Worm (Caenorhabditis elegans) whole organism, late embryonic: Measurements from ENCODE around the gene set-3.
"Not testable (repeated sequence)": the region's sequence is repeated elsewhere in the genome, so short reads cannot be mapped to it uniquely, and the experiment has no call there.

Experiments
- C38D4.7 ChIP-seq: fragments of 200-800 bp; sonication (Bioruptor generic); optimal IDR thresholded peaks from 2 replicates; lab custom pipeline; 2018; ENCODE audit warnings: mild to moderate bottlenecking, missing genetic modification characterization, moderate library complexity, missing compliant biosample characterization
- K02D7.2 ChIP-seq: sonication (generic microtip); optimal IDR thresholded peaks from 2 replicates; lab custom pipeline; 2017; ENCODE audit warnings: mild to moderate bottlenecking, missing genetic modification characterization, missing compliant biosample characterization
- K09A11.1 ChIP-seq: sonication (generic microtip); optimal IDR thresholded peaks from 2 replicates; lab custom pipeline; 2017; ENCODE audit warnings: antibody characterized with exemption, mild to moderate bottlenecking, missing genetic modification characterization, missing compliant biosample characterization; ENCODE audit not compliant: insufficient read depth
- ceh-18 ChIP-seq: sonication (generic microtip); optimal IDR thresholded peaks from 2 replicates; lab custom pipeline; 2016; ENCODE audit warnings: missing genetic modification characterization, missing compliant biosample characterization
- ceh-24 ChIP-seq: sonication (generic microtip); optimal IDR thresholded peaks from 2 replicates; lab custom pipeline; 2016; ENCODE audit warnings: mild to moderate bottlenecking, missing genetic modification characterization, missing compliant biosample characterization
- ceh-30 ChIP-seq: fragments of 150-350 bp; optimal IDR thresholded peaks from 2 replicates; lab custom pipeline; 2014; ENCODE audit warnings: missing biosample characterization, missing genetic modification characterization
- ceh-31 ChIP-seq: sonication (generic microtip); optimal IDR thresholded peaks from 2 replicates; lab custom pipeline; 2016; ENCODE audit warnings: missing genetic modification characterization, missing compliant biosample characterization
- ceh-34 ChIP-seq: sonication (generic microtip); optimal IDR thresholded peaks from 2 replicates; lab custom pipeline; 2016; ENCODE audit warnings: mild to moderate bottlenecking, missing genetic modification characterization, missing compliant biosample characterization
- ceh-9 ChIP-seq: sonication (generic microtip); optimal IDR thresholded peaks from 2 replicates; lab custom pipeline; 2016; ENCODE audit warnings: mild to moderate bottlenecking, missing genetic modification characterization, inconsistent platforms, missing compliant biosample characterization
- elt-2 ChIP-seq: sonication (generic microtip); optimal IDR thresholded peaks from 2 replicates; lab custom pipeline; 2016; ENCODE audit warnings: missing genetic modification reagents, missing genetic modification characterization, missing compliant biosample characterization
- fax-1 ChIP-seq: sonication (generic microtip); optimal IDR thresholded peaks from 2 replicates; lab custom pipeline; 2016; ENCODE audit warnings: missing genotype, missing genetic modification characterization, missing compliant biosample characterization
- fkh-10 ChIP-seq: fragments of 150-350 bp; optimal IDR thresholded peaks from 2 replicates; lab custom pipeline; 2014; ENCODE audit warnings: missing biosample characterization, missing genetic modification reagents, missing genetic modification characterization
- hlh-13 ChIP-seq: fragments of 200-800 bp; sonication (Bioruptor generic); optimal IDR thresholded peaks from 2 replicates; lab custom pipeline; 2018; ENCODE audit warnings: mild to moderate bottlenecking, missing genetic modification characterization, missing compliant biosample characterization
- hlh-15 ChIP-seq: sonication (generic microtip); optimal IDR thresholded peaks from 2 replicates; lab custom pipeline; 2016; ENCODE audit warnings: missing genetic modification characterization, missing compliant biosample characterization
- hlh-30 ChIP-seq: sonication (generic microtip); optimal IDR thresholded peaks from 2 replicates; lab custom pipeline; 2017; ENCODE audit warnings: antibody characterized with exemption, missing genetic modification characterization, missing compliant biosample characterization; ENCODE audit not compliant: insufficient read depth
- hlh-6 ChIP-seq: sonication (generic microtip); optimal IDR thresholded peaks from 2 replicates; lab custom pipeline; 2016; ENCODE audit warnings: missing genotype, missing genetic modification characterization, missing compliant biosample characterization
- hlh-8 ChIP-seq: sonication (generic microtip); optimal IDR thresholded peaks from 2 replicates; lab custom pipeline; 2016; ENCODE audit warnings: missing genotype, missing genetic modification characterization, missing compliant biosample characterization
- lim-6 ChIP-seq: sonication (generic microtip); optimal IDR thresholded peaks from 2 replicates; lab custom pipeline; 2016; ENCODE audit warnings: missing genetic modification characterization, missing compliant biosample characterization
- lin-11 ChIP-seq: fragments of 200-800 bp; sonication (Bioruptor generic); optimal IDR thresholded peaks from 2 replicates; lab custom pipeline; 2018; ENCODE audit warnings: mild to moderate bottlenecking, missing genetic modification characterization, missing compliant biosample characterization
- madf-2 ChIP-seq: sonication (generic microtip); optimal IDR thresholded peaks from 2 replicates; lab custom pipeline; 2017; ENCODE audit warnings: missing genetic modification characterization, missing compliant biosample characterization
- nhr-11 ChIP-seq: fragments of 150-350 bp; optimal IDR thresholded peaks from 2 replicates; lab custom pipeline; 2014; ENCODE audit warnings: missing biosample characterization, missing genetic modification characterization
- nhr-232 ChIP-seq: sonication (generic microtip); optimal IDR thresholded peaks from 2 replicates; lab custom pipeline; 2016; ENCODE audit warnings: missing genetic modification characterization, missing compliant biosample characterization
- pax-1 ChIP-seq: fragments of 150-350 bp; optimal IDR thresholded peaks from 2 replicates; lab custom pipeline; 2014; ENCODE audit warnings: missing biosample characterization, missing genetic modification characterization
- pros-1 ChIP-seq: fragments of 150-350 bp; optimal IDR thresholded peaks from 2 replicates; lab custom pipeline; 2014; ENCODE audit warnings: missing biosample characterization, missing genetic modification reagents, missing genetic modification characterization
- sdc-2 ChIP-seq: sonication (generic microtip); optimal IDR thresholded peaks from 2 replicates; lab custom pipeline; 2016; ENCODE audit warnings: missing genotype, missing genetic modification characterization, missing compliant biosample characterization
- sox-2 ChIP-seq: fragments of 200-800 bp; sonication (Bioruptor generic); IDR thresholded peaks from 2 replicates; pipeline ENCODE4 v1.3.6; 2022; ENCODE audit warnings: missing genetic modification reagents, missing genetic modification characterization, missing compliant biosample characterization
- sox-4 ChIP-seq: sonication (generic microtip); optimal IDR thresholded peaks from 2 replicates; lab custom pipeline; 2017; ENCODE audit warnings: mild to moderate bottlenecking, missing genetic modification characterization, inconsistent platforms, missing compliant biosample characterization
- tbx-2 ChIP-seq: sonication (generic microtip); optimal IDR thresholded peaks from 2 replicates; lab custom pipeline; 2016; ENCODE audit warnings: missing genetic modification characterization, missing compliant biosample characterization
- unc-55 ChIP-seq: sonication (generic microtip); optimal IDR thresholded peaks from 2 replicates; lab custom pipeline; 2017; ENCODE audit warnings: missing biosample characterization, missing genetic modification reagents, missing genetic modification characterization
- zip-5 ChIP-seq: sonication (generic microtip); optimal IDR thresholded peaks from 2 replicates; lab custom pipeline; 2016; ENCODE audit warnings: missing genetic modification characterization, missing compliant biosample characterization
- ztf-16 ChIP-seq: sonication (generic microtip); optimal IDR thresholded peaks from 2 replicates; lab custom pipeline; 2017; ENCODE audit warnings: missing genetic modification characterization, missing compliant biosample characterization

Gene set-3

ce11 chrIII:9690044-9690443 is 4.3 kb downstream of the set-3 start, which contains the start of gene best-5:
best-5 (minus strand) TSS chrIII:9690253.
- TF ChIP-seq pros-1 (tag; lab: Kevin White, UChicago), result no peak
- TF ChIP-seq hlh-13, result no peak
- no peak for TF ChIP-seq hlh-6 (tag; lab: Kevin White, UChicago)
- no peak for TF ChIP-seq fax-1 (tag; lab: Kevin White, UChicago)
- no peak for TF ChIP-seq nhr-232 (tag; lab: Kevin White, UChicago)
- TF ChIP-seq ceh-9 (tag; lab: Kevin White, UChicago), result no peak
- no peak for TF ChIP-seq hlh-30
- TF ChIP-seq K09A11.1 (tag; lab: Kevin White, UChicago), result no peak
- no peak for TF ChIP-seq C38D4.7
- no peak for TF ChIP-seq ceh-34 (tag; lab: Kevin White, UChicago)
- TF ChIP-seq pax-1, result no peak
- no peak for TF ChIP-seq hlh-15
- no peak for TF ChIP-seq sdc-2 (tag; lab: Kevin White, UChicago)
- TF ChIP-seq fkh-10 (GFP tag; lab: Kevin White, UChicago), result no peak
- no peak for TF ChIP-seq lim-6 (tag; lab: Kevin White, UChicago)
- TF ChIP-seq zip-5 (tag; lab: Kevin White, UChicago), result no peak
- TF ChIP-seq sox-4 (tag; lab: Kevin White, UChicago), result no peak

ce11 chrIII:9689377-9689776 is 5.0 kb downstream of the set-3 start:
- TF ChIP-seq ceh-24 (tag; lab: Kevin White, UChicago), result no peak
- TF ChIP-seq, all 69 proteins: peak for 0

ce11 chrIII:9685959-9686358 is 8.4 kb downstream of the set-3 start, which contains the start of gene C07A9.10:
C07A9.10 (minus strand) TSS chrIII:9686059.
- TF ChIP-seq ztf-16 (tag; lab: Kevin White, UChicago), result no peak
- TF ChIP-seq pros-1 (tag; lab: Kevin White, UChicago), result no peak
- TF ChIP-seq nhr-11 (tag; lab: Kevin White, UChicago), result no peak
- no peak for TF ChIP-seq hlh-6 (tag; lab: Kevin White, UChicago)
- TF ChIP-seq hlh-8 (tag; lab: Kevin White, UChicago), result no peak
- TF ChIP-seq tbx-2 (tag; lab: Kevin White, UChicago), result no peak
- no peak for TF ChIP-seq ceh-24 (tag; lab: Kevin White, UChicago)
- TF ChIP-seq, all 69 proteins: peak for 0

- not testable (repeated sequence) for TF ChIP-seq lin-11, ceh-31, K02D7.2 (tag; lab: Kevin White, UChicago)
These were observed 11.6 kb downstream of the set-3 start, which contains the start of gene C07A9.5 for ce11 chrIII:9682729-9683128. C07A9.5 (minus strand) TSS chrIII:9682829.

ce11 chrIII:9681206-9681605 is 13.2 kb downstream of the set-3 start, which contains the start of gene C07A9.13:
C07A9.13 (minus strand) TSS chrIII:9681306.
- not testable (repeated sequence) for TF ChIP-seq unc-55 (GFP tag; lab: Kevin White, UChicago); madf-2; ceh-30

- TF ChIP-seq elt-2 (tag; lab: Kevin White, UChicago), result no peak
- TF ChIP-seq nhr-11 (tag; lab: Kevin White, UChicago), result peak; percentile 5
- TF ChIP-seq sox-2 (GFP tag; lab: Robert Waterston, UW), result no peak
- no peak for TF ChIP-seq ceh-18 (tag; lab: Kevin White, UChicago)
These were observed 15.6 kb downstream of the set-3 start, which contains the start of gene ugt-60 for ce11 chrIII:9678819-9679218. ugt-60 (minus strand) TSS chrIII:9679051.
